Fruit fly (Drosophila melanogaster): ENCODE data around the gene AMPdeam.

Gene AMPdeam

DNA sequence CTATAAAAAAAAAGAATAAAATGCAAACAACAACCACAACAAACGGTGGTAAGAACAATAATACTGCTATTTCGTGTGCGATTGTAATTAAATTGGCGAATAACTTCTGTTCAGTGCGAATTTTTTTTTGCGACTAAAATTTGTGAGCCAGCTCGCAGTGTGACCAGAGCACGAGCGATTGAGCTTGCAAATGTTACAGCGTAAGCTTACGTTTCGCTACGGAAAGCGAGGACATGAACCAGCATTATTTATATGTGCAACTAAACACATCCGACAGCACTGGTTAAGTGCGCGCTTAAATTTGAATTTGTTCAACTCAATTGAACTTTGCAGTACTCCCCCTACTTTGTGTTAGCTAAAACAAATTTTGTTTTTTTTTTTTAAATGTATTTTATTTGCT lies at the start of gene AMPdeam:
AMPdeam (minus strand) TSS at position 139 of the 400 bp plus-strand sequence.
- TF ChIP-seq Eip78C (GFP tag) (peak; percentile 74), Sox14 (GFP tag; optimal IDR thresholded peaks at IDR 0.05) (peak; percentile 64), Smox (GFP tag; optimal IDR thresholded peaks at IDR 0.05) (peak; percentile 2), pdm3 (GFP tag; optimal IDR thresholded peaks at IDR 0.05) (no peak), svp (GFP tag) (peak; percentile 66), eg (GFP tag; IDR thresholded peaks at IDR 0.05) (no peak), CG31627 (GFP tag; optimal IDR thresholded peaks at IDR 0.05) (no peak), Ets21C (GFP tag; optimal IDR thresholded peaks at IDR 0.05) (no peak), lz (GFP tag; optimal IDR thresholded peaks at IDR 0.05) (peak; percentile 31), esn (GFP tag; optimal IDR thresholded peaks at IDR 0.05) (peak; percentile 50), Eip75B (GFP tag; optimal IDR thresholded peaks at IDR 0.05) (peak; percentile 23), net (GFP tag; optimal IDR thresholded peaks at IDR 0.05) (peak; percentile 5), cyc (GFP tag; optimal IDR thresholded peaks at IDR 0.05) (peak; percentile 10), topi (GFP tag; optimal IDR thresholded peaks at IDR 0.05) (peak; percentile 52)

DNA sequence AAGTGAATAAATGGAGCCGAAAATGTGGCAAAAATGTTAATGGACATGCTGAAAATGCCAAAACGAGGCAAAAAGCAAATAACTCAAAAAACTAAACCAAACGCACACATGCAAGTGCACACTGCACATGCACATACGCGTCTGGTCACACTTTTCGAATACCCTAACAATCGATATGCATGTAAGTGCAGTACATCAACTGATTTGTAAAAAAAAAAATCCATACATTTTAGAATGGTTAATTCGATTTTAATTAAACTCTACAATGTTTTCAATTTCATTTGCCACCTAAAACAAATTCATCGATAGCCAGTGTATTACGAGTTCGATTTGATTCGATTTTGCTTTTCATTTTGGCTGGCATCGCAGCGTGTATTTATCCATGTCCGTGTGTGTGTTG lies 48.9 kb upstream of the AMPdeam start:
- TF ChIP-seq net (GFP tag; optimal IDR thresholded peaks at IDR 0.05) = no peak
- TF ChIP-seq vri (GFP tag; optimal IDR thresholded peaks at IDR 0.05) = no peak
- TF ChIP-seq Sox14 (GFP tag; optimal IDR thresholded peaks at IDR 0.05) = no peak
- TF ChIP-seq CG8632 (GFP tag; optimal IDR thresholded peaks at IDR 0.05) = no peak
- no peak for TF ChIP-seq CG31627 (GFP tag; optimal IDR thresholded peaks at IDR 0.05)
- peak; percentile 50; the same call in 1 of the 2 replicates for TF ChIP-seq CG15336 (GFP tag; IDR thresholded peaks at IDR 0.05)
- no peak for TF ChIP-seq esn (GFP tag; optimal IDR thresholded peaks at IDR 0.05)
- no peak for TF ChIP-seq CG11902 (GFP tag; optimal IDR thresholded peaks at IDR 0.05)
- no peak for TF ChIP-seq CG10669 (GFP tag; optimal IDR thresholded peaks at IDR 0.05)
- peak; percentile 30 for TF ChIP-seq OdsH (GFP tag; optimal IDR thresholded peaks at IDR 0.05)
- TF ChIP-seq Smox (GFP tag; optimal IDR thresholded peaks at IDR 0.05) = no peak
- no peak for TF ChIP-seq CG9139 (GFP tag; optimal IDR thresholded peaks at IDR 0.05)
- no peak for TF ChIP-seq spab (GFP tag; optimal IDR thresholded peaks at IDR 0.05)
- TF ChIP-seq CG11762 (GFP tag; optimal IDR thresholded peaks at IDR 0.05; ENCODE audit: insufficient read depth) = no peak
- peak; percentile 24 for TF ChIP-seq Lpt (GFP tag; optimal IDR thresholded peaks at IDR 0.05)
- no peak for TF ChIP-seq Gug (GFP tag; IDR thresholded peaks at IDR 0.05)
- TF ChIP-seq Ets96B (tag; optimal IDR thresholded peaks at IDR 0.05) = no peak
- TF ChIP-seq CG6163 (GFP tag; IDR thresholded peaks at IDR 0.05) = peak; percentile 41; the same call in 1 of the 3 replicates
- peak; percentile 49 for TF ChIP-seq CG32006 (GFP tag; optimal IDR thresholded peaks at IDR 0.05)
- peak; percentile 65 for TF ChIP-seq CG8119 (GFP tag; IDR thresholded peaks at IDR 0.05)
- peak; percentile 58 for TF ChIP-seq Hr4 (GFP tag; optimal IDR thresholded peaks at IDR 0.05)
- TF ChIP-seq svp (GFP tag) = no peak
- TF ChIP-seq CG10631 (GFP tag; optimal IDR thresholded peaks at IDR 0.05) = no peak
- TF ChIP-seq topi (GFP tag; optimal IDR thresholded peaks at IDR 0.05) = no peak
- TF ChIP-seq Eip78C (GFP tag) = peak; percentile 34
- TF ChIP-seq fd85E (GFP tag; optimal IDR thresholded peaks at IDR 0.05) = no peak
- TF ChIP-seq Sox15 (GFP tag; optimal IDR thresholded peaks at IDR 0.05) = no peak
- TF ChIP-seq CG4318 (GFP tag; optimal IDR thresholded peaks at IDR 0.05) = peak; percentile 18
- TF ChIP-seq eg (GFP tag; IDR thresholded peaks at IDR 0.05) = peak; percentile 66; the same call in 2 of the 3 replicates
- TF ChIP-seq fd59A (GFP tag; optimal IDR thresholded peaks at IDR 0.05) = no peak
- no peak for TF ChIP-seq CG7368 (GFP tag; optimal IDR thresholded peaks at IDR 0.05)
- TF ChIP-seq Hr39 (GFP tag; optimal IDR thresholded peaks at IDR 0.05) = peak; percentile 28
- TF ChIP-seq CG1621 (tag; optimal IDR thresholded peaks at IDR 0.05) = no peak
- TF ChIP-seq Ets21C (GFP tag; optimal IDR thresholded peaks at IDR 0.05) = no peak
- no peak for TF ChIP-seq CG6792 (GFP tag; optimal IDR thresholded peaks at IDR 0.05)
- no peak for TF ChIP-seq acj6 (GFP tag; optimal IDR thresholded peaks at IDR 0.05)
- TF ChIP-seq pdm3 (GFP tag; optimal IDR thresholded peaks at IDR 0.05) = peak; percentile 28
- peak; percentile 12 for TF ChIP-seq CG6276 (GFP tag; optimal IDR thresholded peaks at IDR 0.05)
